Worm (Caenorhabditis elegans) whole organism, mixed stage, embryonic: ENCODE results near the gene M03F8.5.

Source experiments
- ceh-39 ChIP-seq: fragments of 150-350 bp; optimal IDR thresholded peaks from 2 replicates; lab custom pipeline; 2014; ENCODE audit warnings: missing biosample characterization, missing genetic modification characterization
- ceh-83 ChIP-seq: fragments of 200-800 bp; sonication (Bioruptor generic); optimal IDR thresholded peaks from 2 replicates; lab custom pipeline; 2018; ENCODE audit warnings: mild to moderate bottlenecking, missing genetic modification characterization, missing compliant biosample characterization
- cnd-1 ChIP-seq: fragments of 200-800 bp; sonication (Bioruptor generic); optimal IDR thresholded peaks from 2 replicates; lab custom pipeline; 2018; ENCODE audit warnings: mild to moderate bottlenecking, missing genetic modification characterization, missing compliant biosample characterization
- lin-13 ChIP-seq: fragments of 150-350 bp; optimal IDR thresholded peaks from 2 replicates; lab custom pipeline; 2014; ENCODE audit warnings: missing biosample characterization, missing genetic modification characterization
- mls-2 ChIP-seq: sonication (generic microtip); optimal IDR thresholded peaks from 2 replicates; lab custom pipeline; 2016; ENCODE audit warnings: mild to moderate bottlenecking, missing genetic modification characterization, moderate library complexity, missing compliant biosample characterization
- nhr-12 ChIP-seq: fragments of 150-350 bp; optimal IDR thresholded peaks from 2 replicates; lab custom pipeline; 2014; ENCODE audit warnings: missing biosample characterization, missing genetic modification characterization
- nhr-28 ChIP-seq: fragments of 150-350 bp; optimal IDR thresholded peaks from 2 replicates; lab custom pipeline; 2014; ENCODE audit warnings: missing biosample characterization, missing genetic modification characterization
- nhr-76 ChIP-seq: sonication (generic microtip); optimal IDR thresholded peaks from 2 replicates; lab custom pipeline; 2017; ENCODE audit warnings: missing biosample characterization, missing genetic modification characterization
- snpc-4 ChIP-seq: fragments of 150-350 bp; optimal IDR thresholded peaks from 2 replicates; lab custom pipeline; 2014; ENCODE audit warnings: missing biosample characterization, missing genetic modification characterization
- unc-62 ChIP-seq: fragments of 150-350 bp; optimal IDR thresholded peaks from 2 replicates; lab custom pipeline; 2014; ENCODE audit warnings: missing biosample characterization, missing genetic modification reagents, missing genetic modification characterization

ce11 chrV:5917707-5918106 lies 18.9 kb downstream of the M03F8.5 start, which contains the start of gene lrpr-1:
- TF ChIP-seq unc-62 (GFP tag; lab: Kevin White, UChicago) = no peak
- no peak for TF ChIP-seq mls-2 (tag; lab: Kevin White, UChicago)
- TF ChIP-seq cnd-1 (tag; lab: Kevin White, UChicago) = no peak
- TF ChIP-seq nhr-12 (tag; lab: Kevin White, UChicago) = no peak
- TF ChIP-seq lin-13 (tag; lab: Kevin White, UChicago) = no peak
- no peak for TF ChIP-seq ceh-39
- no peak for TF ChIP-seq nhr-28 (tag; lab: Kevin White, UChicago)
- no peak for TF ChIP-seq snpc-4 (tag; lab: Kevin White, UChicago)
- TF ChIP-seq ceh-83 = no peak
- TF ChIP-seq nhr-76 (tag; lab: Kevin White, UChicago) = no peak
